Fruit fly (Drosophila melanogaster) whole organism, embryonic: ENCODE measurements around the gene prt.

Experiments used
- CG10959 ChIP-seq: fragments of 200-800 bp; sonication (Bioruptor generic); IDR thresholded peaks from 2 replicates; pipeline ENCODE4 v1.3.6; 2022; ENCODE audit warnings: missing biosample characterization, missing genetic modification characterization
- CG11504 ChIP-seq: fragments of 200-800 bp; sonication (Bioruptor generic); optimal IDR thresholded peaks from 3 replicates; lab custom pipeline; 2019; ENCODE audit warnings: missing biosample characterization, mild to moderate bottlenecking, missing genetic modification characterization, moderate library complexity
- CG12155 ChIP-seq: fragments of 200-800 bp; sonication (Bioruptor generic); optimal IDR thresholded peaks from 3 replicates; lab custom pipeline; 2016; ENCODE audit warnings: missing biosample characterization, missing genetic modification characterization
- CG12391 ChIP-seq: fragments of 200-800 bp; sonication (Bioruptor generic); optimal IDR thresholded peaks from 3 replicates; lab custom pipeline; 2018; ENCODE audit warnings: missing biosample characterization, mild to moderate bottlenecking, missing genetic modification characterization, moderate library complexity
- CG14667 ChIP-seq: fragments of 200-800 bp; sonication (Bioruptor generic); IDR thresholded peaks from 2 replicates; pipeline ENCODE4 v1.3.6; 2022; ENCODE audit warnings: missing biosample characterization, missing genetic modification characterization
- CG1529 ChIP-seq: fragments of 200-800 bp; sonication (Bioruptor generic); optimal IDR thresholded peaks from 3 replicates; lab custom pipeline; 2018; ENCODE audit warnings: missing biosample characterization, missing genetic modification characterization
- CG1602 ChIP-seq: fragments of 200-800 bp; sonication (Bioruptor generic); optimal IDR thresholded peaks from 3 replicates; lab custom pipeline; 2016; ENCODE audit warnings: missing biosample characterization, missing genetic modification characterization
- CG1603 ChIP-seq: fragments of 200-800 bp; sonication (Bioruptor generic); optimal IDR thresholded peaks from 2 replicates; lab custom pipeline; 2019; ENCODE audit warnings: missing biosample characterization, mild to moderate bottlenecking, missing genetic modification characterization, moderate library complexity
- CG17328 ChIP-seq: fragments of 200-800 bp; sonication (Bioruptor generic); IDR thresholded peaks from 2 replicates; pipeline ENCODE4 v1.3.6; 2022; ENCODE audit warnings: missing biosample characterization, missing genetic modification characterization
- CG18476 ChIP-seq: fragments of 200-800 bp; sonication (Bioruptor generic); optimal IDR thresholded peaks from 2 replicates; lab custom pipeline; 2016; ENCODE audit warnings: missing biosample characterization, mild to moderate bottlenecking, missing genetic modification characterization
- CG30403 ChIP-seq: fragments of 200-800 bp; sonication (Bioruptor generic); optimal IDR thresholded peaks from 3 replicates; lab custom pipeline; 2016; ENCODE audit warnings: missing biosample characterization, missing genetic modification characterization
- CG30431 ChIP-seq: fragments of 200-800 bp; sonication (Bioruptor generic); optimal IDR thresholded peaks from 2 replicates; lab custom pipeline; 2017; ENCODE audit warnings: missing biosample characterization, missing genetic modification characterization
- CG3065 ChIP-seq: fragments of 200-800 bp; sonication (Bioruptor generic); optimal IDR thresholded peaks from 2 replicates; lab custom pipeline; 2016; ENCODE audit warnings: missing biosample characterization, missing genetic modification characterization
- CG34422 ChIP-seq: fragments of 200-800 bp; sonication (Bioruptor generic); IDR thresholded peaks from 3 replicates; pipeline ENCODE4 v1.3.6; 2022; ENCODE audit warnings: missing biosample characterization, missing genetic modification characterization
- CG4404 ChIP-seq: fragments of 200-800 bp; sonication (Bioruptor generic); IDR thresholded peaks from 2 replicates; pipeline ENCODE4 v1.3.6; 2022; ENCODE audit warnings: missing biosample characterization, missing genetic modification characterization
- CG5245 ChIP-seq: fragments of 200-800 bp; sonication (Bioruptor generic); optimal IDR thresholded peaks from 3 replicates; lab custom pipeline; 2016; ENCODE audit warnings: missing biosample characterization, missing genetic modification characterization
- CG7271 ChIP-seq: fragments of 200-800 bp; sonication (Bioruptor generic); optimal IDR thresholded peaks from 2 replicates; lab custom pipeline; 2018; ENCODE audit warnings: missing biosample characterization, mild to moderate bottlenecking, missing genetic modification characterization, moderate library complexity
- CG8944 ChIP-seq: fragments of 200-800 bp; sonication (Bioruptor generic); optimal IDR thresholded peaks from 3 replicates; lab custom pipeline; 2016; ENCODE audit warnings: missing biosample characterization, missing genetic modification characterization
- CG9876 ChIP-seq: fragments of 200-800 bp; sonication (Bioruptor generic); optimal IDR thresholded peaks from 2 replicates; lab custom pipeline; 2016; ENCODE audit warnings: missing biosample characterization, missing genetic modification characterization
- CrebB ChIP-seq: fragments of 200-800 bp; sonication (Bioruptor generic); optimal IDR thresholded peaks from 3 replicates; lab custom pipeline; 2018; ENCODE audit warnings: missing biosample characterization, mild to moderate bottlenecking, missing genetic modification characterization
- Dip2 ChIP-seq: fragments of 200-800 bp; sonication (Bioruptor generic); IDR thresholded peaks from 2 replicates; pipeline ENCODE4 v1.3.6; 2022; ENCODE audit warnings: missing biosample characterization, missing genetic modification characterization
- H2.0 ChIP-seq: fragments of 200-800 bp; sonication (Bioruptor generic); IDR thresholded peaks from 2 replicates; pipeline ENCODE4 v1.3.6; 2022; ENCODE audit warnings: missing biosample characterization, missing genetic modification characterization
- Hr3 ChIP-seq: fragments of 200-800 bp; sonication (Bioruptor generic); optimal IDR thresholded peaks from 3 replicates; lab custom pipeline; 2016; ENCODE audit warnings: missing biosample characterization, missing genetic modification characterization
- Hr39 ChIP-seq: fragments of >200 bp; optimal IDR thresholded peaks from 2 replicates; lab custom pipeline; 2017
- Max ChIP-seq: fragments of 200-800 bp; sonication (Bioruptor generic); optimal IDR thresholded peaks from 2 replicates; lab custom pipeline; 2016; ENCODE audit warnings: missing biosample characterization, mild to moderate bottlenecking, missing genetic modification characterization
- Mrtf ChIP-seq: fragments of 200-800 bp; sonication (Bioruptor generic); IDR thresholded peaks from 3 replicates; pipeline ENCODE4 v1.3.6; 2022; ENCODE audit warnings: missing biosample characterization, missing genetic modification characterization
- Nf-YA ChIP-seq: fragments of 200-800 bp; sonication (Bioruptor generic); IDR thresholded peaks from 2 replicates; pipeline ENCODE4 v1.3.6; 2022; ENCODE audit warnings: missing biosample characterization, missing genetic modification characterization
- Rfx ChIP-seq: fragments of 200-800 bp; sonication (Bioruptor generic); IDR thresholded peaks from 2 replicates; pipeline ENCODE4 v1.3.6; 2022; ENCODE audit warnings: missing biosample characterization, missing genetic modification characterization
- Side ChIP-seq: fragments of 200-800 bp; sonication (Bioruptor generic); optimal IDR thresholded peaks from 2 replicates; lab custom pipeline; 2016; ENCODE audit warnings: missing biosample characterization, missing genetic modification characterization
- Trl ChIP-seq, 3 experiments: fragments of >200 bp in 2 of 3; fragments of 200-800 bp in 1 of 3; sonication (Bioruptor generic) in 1 of 3; optimal IDR thresholded peaks; 2 replicates in 1 of 3; 3 replicates in 2 of 3; lab custom pipeline; 2016 to 2017; ENCODE audit warnings: missing biosample characterization in 1 of 3, missing genetic modification characterization in 1 of 3
- al ChIP-seq: fragments of 200-800 bp; sonication (Bioruptor generic); IDR thresholded peaks from 2 replicates; pipeline ENCODE4 v1.3.6; 2022; ENCODE audit warnings: missing biosample characterization, missing genetic modification characterization
- az2 ChIP-seq: fragments of 200-800 bp; sonication (Bioruptor generic); optimal IDR thresholded peaks from 3 replicates; lab custom pipeline; 2016; ENCODE audit warnings: missing biosample characterization, missing genetic modification characterization
- btn ChIP-seq: fragments of 200-800 bp; sonication (Bioruptor generic); optimal IDR thresholded peaks from 2 replicates; lab custom pipeline; 2016; ENCODE audit warnings: missing biosample characterization, missing genetic modification characterization
- chm ChIP-seq: fragments of 200-800 bp; sonication (Bioruptor generic); IDR thresholded peaks from 2 replicates; pipeline ENCODE4 v1.3.6; 2022; ENCODE audit warnings: missing biosample characterization, missing genetic modification characterization
- danr ChIP-seq: fragments of 200-800 bp; sonication (Bioruptor generic); IDR thresholded peaks from 2 replicates; pipeline ENCODE4 v1.3.6; 2022; ENCODE audit warnings: missing biosample characterization, missing genetic modification characterization
- en ChIP-seq: fragments of 200-800 bp; sonication (Bioruptor generic); optimal IDR thresholded peaks from 2 replicates; lab custom pipeline; 2016; ENCODE audit warnings: missing biosample characterization, missing genetic modification characterization
- gcm ChIP-seq: fragments of 200-800 bp; sonication (Bioruptor generic); optimal IDR thresholded peaks from 2 replicates; lab custom pipeline; 2019; ENCODE audit warnings: missing biosample characterization, mild to moderate bottlenecking, missing genetic modification characterization, moderate library complexity
- gt ChIP-seq: fragments of 200-800 bp; sonication (Bioruptor generic); IDR thresholded peaks from 2 replicates; pipeline ENCODE4 v1.3.6; 2022; ENCODE audit warnings: missing biosample characterization, missing genetic modification characterization
- insv ChIP-seq, 2 experiments: fragments of 200-800 bp; sonication (Bioruptor generic); optimal IDR thresholded peaks; 3 replicates each; lab custom pipeline; 2016 to 2018; ENCODE audit warnings: missing biosample characterization in 2 of 2, missing genetic modification characterization in 2 of 2
- kah ChIP-seq: fragments of 200-800 bp; sonication (Bioruptor generic); optimal IDR thresholded peaks from 2 replicates; lab custom pipeline; 2018; ENCODE audit warnings: missing biosample characterization, mild to moderate bottlenecking, missing genetic modification characterization
- klu ChIP-seq: fragments of 200-800 bp; sonication (Bioruptor generic); IDR thresholded peaks from 2 replicates; pipeline ENCODE4 v1.3.6; 2022; ENCODE audit warnings: missing biosample characterization, missing genetic modification characterization
- kni ChIP-seq: fragments of 200-800 bp; sonication (Bioruptor generic); optimal IDR thresholded peaks from 3 replicates; lab custom pipeline; 2017; ENCODE audit warnings: mild to moderate bottlenecking, missing biosample characterization, missing genetic modification reagents, missing genetic modification characterization
- mirr ChIP-seq: fragments of 200-800 bp; sonication (Bioruptor generic); optimal IDR thresholded peaks from 3 replicates; lab custom pipeline; 2018; ENCODE audit warnings: missing biosample characterization, mild to moderate bottlenecking, missing genetic modification characterization
- nerfin-1 ChIP-seq: fragments of 200-800 bp; sonication (Bioruptor generic); optimal IDR thresholded peaks from 3 replicates; lab custom pipeline; 2019; ENCODE audit warnings: missing biosample characterization, mild to moderate bottlenecking, missing genetic modification characterization, moderate library complexity
- pb ChIP-seq: fragments of 200-800 bp; sonication (Bioruptor generic); optimal IDR thresholded peaks from 3 replicates; lab custom pipeline; 2016; ENCODE audit warnings: missing biosample characterization, missing genetic modification characterization
- ranshi ChIP-seq: fragments of 200-800 bp; sonication (Bioruptor generic); IDR thresholded peaks from 2 replicates; pipeline ENCODE4 v1.3.6; 2022; ENCODE audit warnings: missing biosample characterization, missing genetic modification characterization
- run ChIP-seq: fragments of 200-800 bp; sonication (Bioruptor generic); optimal IDR thresholded peaks from 3 replicates; lab custom pipeline; 2018; ENCODE audit warnings: missing biosample characterization, mild to moderate bottlenecking, missing genetic modification characterization
- sens ChIP-seq: fragments of 200-800 bp; sonication (Bioruptor generic); peaks from one replicate; lab custom pipeline; 2016; ENCODE audit warnings: missing biosample characterization, missing genetic modification characterization
- sens-2 ChIP-seq: fragments of 200-800 bp; sonication (Bioruptor generic); IDR thresholded peaks from 2 replicates; pipeline ENCODE4 v1.3.6; 2022; ENCODE audit warnings: missing biosample characterization, missing genetic modification characterization
- tio ChIP-seq: fragments of 200-800 bp; sonication (Bioruptor generic); optimal IDR thresholded peaks from 2 replicates; lab custom pipeline; 2017; ENCODE audit warnings: missing biosample characterization, missing genetic modification characterization, inconsistent platforms
- wor ChIP-seq: fragments of 200-800 bp; sonication (Bioruptor generic); IDR thresholded peaks from 2 replicates; pipeline ENCODE4 v1.3.6; 2022; ENCODE audit warnings: missing biosample characterization, missing genetic modification characterization
- zen ChIP-seq: fragments of 200-800 bp; sonication (Bioruptor generic); optimal IDR thresholded peaks from 3 replicates; lab custom pipeline; 2018; ENCODE audit warnings: missing biosample characterization, mild to moderate bottlenecking, missing genetic modification characterization, moderate library complexity

The prt gene

DNA sequence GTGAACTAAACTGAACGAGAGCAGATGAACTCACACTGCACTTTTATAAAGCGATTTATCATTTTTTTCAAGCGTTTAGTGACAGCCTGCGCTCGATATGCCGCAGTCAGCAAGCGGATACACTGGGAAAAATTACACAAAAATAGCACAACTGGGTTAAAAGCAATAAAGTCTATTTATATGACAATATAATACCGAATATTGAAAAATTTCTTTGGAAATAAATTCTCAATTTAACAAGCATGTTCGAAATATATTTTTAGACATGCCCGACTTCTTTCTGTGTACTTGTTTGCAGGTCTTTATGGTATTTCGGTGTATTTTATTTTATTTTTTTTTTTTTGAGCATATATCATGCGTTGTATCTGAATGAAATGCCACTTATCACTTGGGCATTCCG lies 15.1 kb upstream of the prt start (continued):
- peak; percentile 36; the same call in 1 of the 2 replicates for TF ChIP-seq Nf-YA
- peak; percentile 58; the same call in 1 of the 2 replicates for TF ChIP-seq chm
- TF ChIP-seq gt (GFP tag; lab: Robert Waterston, UW): 0 out of 2 replicates have a peak, but pooled peaks have one; percentile 21
- peak; percentile 13; the same call in 1 of the 2 replicates for TF ChIP-seq CG10959 (GFP tag; lab: Robert Waterston, UW)
- peak; percentile 56 for TF ChIP-seq Side (GFP tag; lab: Kevin White, UChicago)
- no peak for TF ChIP-seq CG9876
- peak; percentile 57 for TF ChIP-seq H2.0 (GFP tag; lab: Robert Waterston, UW)
- TF ChIP-seq CG1529 (GFP tag; lab: Kevin White, UChicago): peak; percentile 51
- TF ChIP-seq az2: peak; percentile 78
- TF ChIP-seq CG5245 (GFP tag; lab: Kevin White, UChicago): peak; percentile 59
- peak; percentile 64 for TF ChIP-seq CG1602 (GFP tag; lab: Kevin White, UChicago)
- no peak for TF ChIP-seq en (GFP tag; lab: Kevin White, UChicago)
- TF ChIP-seq kah: peak; percentile 38
- TF ChIP-seq Dip2 (GFP tag; lab: Robert Waterston, UW): no peak
- peak; percentile 11 for TF ChIP-seq pb (GFP tag; lab: Kevin White, UChicago)
- peak; percentile 62 for TF ChIP-seq Max (GFP tag; lab: Kevin White, UChicago)
- no peak for TF ChIP-seq mirr (GFP tag; lab: Kevin White, UChicago)
- TF ChIP-seq gcm (GFP tag; lab: Kevin White, UChicago): peak; percentile 41
- TF ChIP-seq btn (GFP tag; lab: Kevin White, UChicago): peak; percentile 26
- peak; percentile 1 for TF ChIP-seq run (tag; lab: Kevin White, UChicago)
- peak; percentile 37; the same call in 1 of the 2 replicates for TF ChIP-seq klu (GFP tag; lab: Robert Waterston, UW)
- peak; percentile 34 for TF ChIP-seq CG7271 (tag; lab: Kevin White, UChicago)
- peak; percentile 70 for TF ChIP-seq CG30403 (GFP tag; lab: Kevin White, UChicago)
- TF ChIP-seq CG17328 (GFP tag; lab: Robert Waterston, UW): peak; percentile 70
- TF ChIP-seq insv (GFP tag; optimal IDR thresholded peaks at IDR 0.05; lab: Kevin White, UChicago): no peak
- TF ChIP-seq wor (GFP tag; lab: Robert Waterston, UW): peak; percentile 46; the same call in 1 of the 2 replicates
- TF ChIP-seq tio: peak; percentile 52
- peak; percentile 18 for TF ChIP-seq CG3065 (GFP tag; lab: Kevin White, UChicago)
- TF ChIP-seq CG34422 (GFP tag; lab: Robert Waterston, UW): peak; percentile 60
- peak; percentile 31 for TF ChIP-seq CG14667
- peak; percentile 47 for TF ChIP-seq nerfin-1
- TF ChIP-seq CG30431: peak; percentile 48
- TF ChIP-seq sens (GFP tag; lab: Kevin White, UChicago): peak; percentile 97
- TF ChIP-seq Mrtf (GFP tag; lab: Robert Waterston, UW): peak; percentile 56; the same call in 1 of the 3 replicates
- no peak for TF ChIP-seq danr
- no peak for TF ChIP-seq Hr39 (lab: Kevin White, UChicago)
- 0 out of 2 replicates have a peak, but pooled peaks have one; percentile 6 for TF ChIP-seq CG4404 (GFP tag; lab: Robert Waterston, UW)
- no peak for TF ChIP-seq CrebB
- TF ChIP-seq ranshi (GFP tag; lab: Robert Waterston, UW): peak; percentile 50
- no peak for TF ChIP-seq al (GFP tag; lab: Robert Waterston, UW)
- peak; percentile 34 for TF ChIP-seq CG18476 (GFP tag; lab: Kevin White, UChicago)
- no peak for TF ChIP-seq Trl (optimal IDR thresholded peaks at IDR 0.05; lab: Kevin White, UChicago)
- peak; percentile 49 for TF ChIP-seq Trl (GFP tag; optimal IDR thresholded peaks at IDR 0.05; lab: Kevin White, UChicago)
- peak; percentile 79 for TF ChIP-seq zen (tag; lab: Kevin White, UChicago)
- TF ChIP-seq Rfx (GFP tag; lab: Robert Waterston, UW): peak; percentile 33; the same call in 1 of the 2 replicates
- peak; percentile 55; the same call in 1 of the 2 replicates for TF ChIP-seq sens-2 (GFP tag; lab: Robert Waterston, UW)
- peak; percentile 66 for TF ChIP-seq Hr3 (GFP tag; lab: Kevin White, UChicago)
- no peak for TF ChIP-seq kni (GFP tag; lab: Kevin White, UChicago)
- peak; percentile 65 for TF ChIP-seq CG11504 (tag; lab: Kevin White, UChicago)
- peak; percentile 47 for TF ChIP-seq CG8944 (GFP tag; lab: Kevin White, UChicago)
- TF ChIP-seq CG1603 (tag; lab: Kevin White, UChicago): peak; percentile 82
- peak; percentile 75 for TF ChIP-seq CG12391
- TF ChIP-seq CG12155 (GFP tag; lab: Kevin White, UChicago): peak; percentile 50
